Fruit fly (Drosophila melanogaster) whole organism, embryonic: ENCODE data around the gene CG44094.

Experiments used
- Atf6 ChIP-seq: fragments of 200-800 bp; sonication (Bioruptor generic); IDR thresholded peaks from 2 replicates; pipeline ENCODE4 v1.3.6; 2022; ENCODE audit warnings: missing biosample characterization, missing genetic modification characterization
- CG10543 ChIP-seq: fragments of 200-800 bp; sonication (Bioruptor generic); optimal IDR thresholded peaks from 3 replicates; lab custom pipeline; 2017; ENCODE audit warnings: missing biosample characterization, mild to moderate bottlenecking, missing genetic modification characterization, moderate library complexity
- CG10565 ChIP-seq: fragments of 200-800 bp; sonication (Bioruptor generic); optimal IDR thresholded peaks from 3 replicates; lab custom pipeline; 2016; ENCODE audit warnings: missing biosample characterization, mild to moderate bottlenecking, missing genetic modification characterization
- CG12104 ChIP-seq: fragments of 200-800 bp; sonication (Bioruptor generic); optimal IDR thresholded peaks from 3 replicates; lab custom pipeline; 2016; ENCODE audit warnings: missing biosample characterization, missing genetic modification characterization
- CG12659 ChIP-seq: fragments of 200-800 bp; sonication (Bioruptor generic); optimal IDR thresholded peaks from 3 replicates; lab custom pipeline; 2017; ENCODE audit warnings: mild to moderate bottlenecking, missing biosample characterization, missing genetic modification reagents, missing genetic modification characterization
- CG1602 ChIP-seq: fragments of 200-800 bp; sonication (Bioruptor generic); optimal IDR thresholded peaks from 3 replicates; lab custom pipeline; 2016; ENCODE audit warnings: missing biosample characterization, missing genetic modification characterization
- CG16779 ChIP-seq: fragments of 200-800 bp; sonication (Bioruptor generic); IDR thresholded peaks from 2 replicates; pipeline ENCODE4 v1.3.6; 2022; ENCODE audit warnings: missing biosample characterization, missing genetic modification characterization
- CG17385 ChIP-seq: fragments of 200-800 bp; sonication (Bioruptor generic); optimal IDR thresholded peaks from 3 replicates; lab custom pipeline; 2018; ENCODE audit warnings: missing biosample characterization, mild to moderate bottlenecking, missing genetic modification characterization
- CG17612 ChIP-seq: fragments of 200-800 bp; sonication (Bioruptor generic); IDR thresholded peaks from 2 replicates; pipeline ENCODE4 v1.3.6; 2022; ENCODE audit warnings: missing biosample characterization, missing genetic modification characterization
- CG18011 ChIP-seq: fragments of 200-800 bp; sonication (Bioruptor generic); optimal IDR thresholded peaks from 2 replicates; lab custom pipeline; 2017; ENCODE audit warnings: missing biosample characterization, missing genetic modification characterization, mild to moderate bottlenecking, moderate library complexity, missing genotype
- CG18599 ChIP-seq: fragments of 200-800 bp; sonication (Bioruptor generic); optimal IDR thresholded peaks from 3 replicates; lab custom pipeline; 2017; ENCODE audit warnings: missing biosample characterization, missing genetic modification characterization, mild to moderate bottlenecking, moderate library complexity, missing genetic modification reagents
- CG2199 ChIP-seq: fragments of 200-800 bp; sonication (Bioruptor generic); IDR thresholded peaks from 3 replicates; pipeline ENCODE4 v1.3.6; 2022; ENCODE audit warnings: missing biosample characterization, missing genetic modification characterization
- CG30403 ChIP-seq: fragments of 200-800 bp; sonication (Bioruptor generic); optimal IDR thresholded peaks from 3 replicates; lab custom pipeline; 2016; ENCODE audit warnings: missing biosample characterization, missing genetic modification characterization
- CG3281 ChIP-seq: fragments of 200-800 bp; sonication (Bioruptor generic); optimal IDR thresholded peaks from 3 replicates; lab custom pipeline; 2017; ENCODE audit warnings: missing biosample characterization, mild to moderate bottlenecking, missing genetic modification characterization
- CG34224 ChIP-seq: fragments of 200-800 bp; sonication (Bioruptor generic); IDR thresholded peaks from 3 replicates; pipeline ENCODE4 v1.3.6; 2022; ENCODE audit warnings: missing biosample characterization, missing genetic modification characterization; ENCODE audit not compliant: partially characterized antibody
- CG3838 ChIP-seq: fragments of 200-800 bp; sonication (Bioruptor generic); optimal IDR thresholded peaks from 3 replicates; lab custom pipeline; 2016; ENCODE audit warnings: missing biosample characterization, missing genetic modification characterization
- CG43689 ChIP-seq: fragments of 200-800 bp; sonication (Bioruptor generic); IDR thresholded peaks from 2 replicates; pipeline ENCODE4 v1.3.6; 2022; ENCODE audit warnings: missing biosample characterization, missing genetic modification characterization
- CG5953 ChIP-seq: fragments of 200-800 bp; sonication (Bioruptor generic); IDR thresholded peaks from 2 replicates; pipeline ENCODE4 v1.3.6; 2022; ENCODE audit warnings: missing biosample characterization, missing genetic modification characterization
- CG7271 ChIP-seq: fragments of 200-800 bp; sonication (Bioruptor generic); optimal IDR thresholded peaks from 2 replicates; lab custom pipeline; 2018; ENCODE audit warnings: missing biosample characterization, mild to moderate bottlenecking, missing genetic modification characterization, moderate library complexity
- CG9215 ChIP-seq: fragments of 200-800 bp; sonication (Bioruptor generic); IDR thresholded peaks from 2 replicates; pipeline ENCODE4 v1.3.6; 2022; ENCODE audit warnings: missing biosample characterization, missing genetic modification characterization
- CG9609 ChIP-seq: fragments of 200-800 bp; sonication (Bioruptor generic); optimal IDR thresholded peaks from 3 replicates; lab custom pipeline; 2016; ENCODE audit warnings: missing biosample characterization, missing genetic modification characterization
- Chrac-16 ChIP-seq: fragments of 200-800 bp; sonication (Bioruptor generic); optimal IDR thresholded peaks from 3 replicates; lab custom pipeline; 2016; ENCODE audit warnings: missing biosample characterization, missing genetic modification characterization
- CrebB ChIP-seq: fragments of 200-800 bp; sonication (Bioruptor generic); optimal IDR thresholded peaks from 3 replicates; lab custom pipeline; 2018; ENCODE audit warnings: missing biosample characterization, mild to moderate bottlenecking, missing genetic modification characterization
- Dek ChIP-seq: fragments of 200-800 bp; sonication (Bioruptor generic); optimal IDR thresholded peaks from 3 replicates; lab custom pipeline; 2019; ENCODE audit warnings: missing biosample characterization, mild to moderate bottlenecking, missing genetic modification characterization, moderate library complexity
- Drgx ChIP-seq: fragments of 200-800 bp; sonication (Bioruptor generic); IDR thresholded peaks from 2 replicates; pipeline ENCODE4 v1.3.6; 2022; ENCODE audit warnings: missing biosample characterization, missing genetic modification characterization
- Eip74EF ChIP-seq, 2 experiments: fragments of 200-800 bp in 1 of 2; fragments of >200 bp in 1 of 2; sonication (Bioruptor generic) in 1 of 2; optimal IDR thresholded peaks; 2 replicates each; lab custom pipeline; 2017 to 2019; ENCODE audit warnings: missing biosample characterization in 2 of 2, missing genetic modification characterization in 2 of 2, mild to moderate bottlenecking in 1 of 2, moderate library complexity in 1 of 2
- H15 ChIP-seq: fragments of 200-800 bp; sonication (Bioruptor generic); IDR thresholded peaks from 3 replicates; pipeline ENCODE4 v1.3.6; 2022; ENCODE audit warnings: missing biosample characterization, missing genetic modification characterization
- HHEX ChIP-seq: fragments of 200-800 bp; sonication (Bioruptor generic); optimal IDR thresholded peaks from 3 replicates; lab custom pipeline; 2017; ENCODE audit warnings: missing biosample characterization, mild to moderate bottlenecking, missing genetic modification characterization, missing genetic modification reagents
- Hmr ChIP-seq: fragments of 200-800 bp; sonication (Bioruptor generic); optimal IDR thresholded peaks from 3 replicates; lab custom pipeline; 2017; ENCODE audit warnings: mild to moderate bottlenecking, missing biosample characterization, missing genetic modification reagents, missing genetic modification characterization
- Jarid2 ChIP-seq: fragments of 200-800 bp; sonication (Bioruptor generic); optimal IDR thresholded peaks from 3 replicates; lab custom pipeline; 2017; ENCODE audit warnings: mild to moderate bottlenecking, missing biosample characterization, missing genetic modification reagents, missing genetic modification characterization
- Ptx1 ChIP-seq: fragments of 200-800 bp; sonication (Bioruptor generic); IDR thresholded peaks from 2 replicates; pipeline ENCODE4 v1.3.6; 2022; ENCODE audit warnings: missing biosample characterization, missing genetic modification characterization
- Side ChIP-seq: fragments of 200-800 bp; sonication (Bioruptor generic); optimal IDR thresholded peaks from 2 replicates; lab custom pipeline; 2016; ENCODE audit warnings: missing biosample characterization, missing genetic modification characterization
- ash1 ChIP-seq: fragments of 200-800 bp; sonication (Bioruptor generic); optimal IDR thresholded peaks from 2 replicates; lab custom pipeline; 2018; ENCODE audit warnings: missing biosample characterization, mild to moderate bottlenecking, missing genetic modification characterization
- chinmo ChIP-seq: fragments of 200-800 bp; sonication (Bioruptor generic); IDR thresholded peaks from 4 replicates; pipeline ENCODE4 v1.3.6; 2022; ENCODE audit warnings: missing biosample characterization, missing genetic modification characterization; ENCODE audit not compliant: partially characterized antibody
- ci ChIP-seq: fragments of 200-800 bp; sonication (Bioruptor generic); IDR thresholded peaks from 3 replicates; pipeline ENCODE4 v1.3.6; 2022; ENCODE audit warnings: missing biosample characterization, missing genetic modification characterization
- disco-r ChIP-seq: fragments of 200-800 bp; sonication (Bioruptor generic); optimal IDR thresholded peaks from 2 replicates; lab custom pipeline; 2016; ENCODE audit warnings: missing biosample characterization, missing genetic modification characterization
- dmrt11E ChIP-seq: fragments of 200-800 bp; sonication (Bioruptor generic); optimal IDR thresholded peaks from 3 replicates; lab custom pipeline; 2018; ENCODE audit warnings: missing biosample characterization, mild to moderate bottlenecking, missing genetic modification characterization, moderate library complexity
- en ChIP-seq: fragments of 200-800 bp; sonication (Bioruptor generic); optimal IDR thresholded peaks from 2 replicates; lab custom pipeline; 2016; ENCODE audit warnings: missing biosample characterization, missing genetic modification characterization
- ewg ChIP-seq: fragments of 200-800 bp; sonication (Bioruptor generic); optimal IDR thresholded peaks from 3 replicates; lab custom pipeline; 2017; ENCODE audit warnings: mild to moderate bottlenecking, missing biosample characterization, missing genetic modification reagents, missing genetic modification characterization
- eyg ChIP-seq: fragments of 200-800 bp; sonication (Bioruptor generic); optimal IDR thresholded peaks from 3 replicates; lab custom pipeline; 2016; ENCODE audit warnings: missing biosample characterization, missing genetic modification characterization
- gce ChIP-seq: fragments of 200-800 bp; sonication (Bioruptor generic); IDR thresholded peaks from 3 replicates; pipeline ENCODE4 v1.3.6; 2022; ENCODE audit warnings: missing biosample characterization, missing genetic modification characterization
- grn ChIP-seq: fragments of 200-800 bp; sonication (Bioruptor generic); optimal IDR thresholded peaks from 3 replicates; lab custom pipeline; 2017; ENCODE audit warnings: missing biosample characterization, missing genetic modification characterization
- hth ChIP-seq: fragments of >200 bp; optimal IDR thresholded peaks from 2 replicates; lab custom pipeline; 2017; ENCODE audit warnings: inconsistent platforms
- lab ChIP-seq: fragments of 200-800 bp; sonication (Bioruptor generic); optimal IDR thresholded peaks from 3 replicates; lab custom pipeline; 2017; ENCODE audit warnings: missing biosample characterization, missing genetic modification characterization, mild to moderate bottlenecking, moderate library complexity, missing genetic modification reagents
- lmd ChIP-seq: fragments of 200-800 bp; sonication (Bioruptor generic); IDR thresholded peaks from 2 replicates; pipeline ENCODE4 v1.3.6; 2022; ENCODE audit warnings: missing biosample characterization, missing genetic modification characterization
- maf-S ChIP-seq: fragments of 200-800 bp; sonication (Bioruptor generic); optimal IDR thresholded peaks from 2 replicates; lab custom pipeline; 2016; ENCODE audit warnings: missing biosample characterization, missing genetic modification characterization
- mam ChIP-seq: fragments of 200-800 bp; sonication (Bioruptor generic); optimal IDR thresholded peaks from 3 replicates; lab custom pipeline; 2016; ENCODE audit warnings: missing biosample characterization, missing genetic modification characterization
- org-1 ChIP-seq: fragments of 200-800 bp; sonication (Bioruptor generic); optimal IDR thresholded peaks from 2 replicates; lab custom pipeline; 2017; ENCODE audit warnings: missing biosample characterization, missing genetic modification characterization
- psq ChIP-seq: fragments of 200-800 bp; sonication (Bioruptor generic); optimal IDR thresholded peaks from 2 replicates; lab custom pipeline; 2017; ENCODE audit warnings: missing biosample characterization, missing genetic modification characterization
- salm ChIP-seq: fragments of 200-800 bp; sonication (Bioruptor generic); optimal IDR thresholded peaks from 2 replicates; lab custom pipeline; 2018; ENCODE audit warnings: missing biosample characterization, mild to moderate bottlenecking, missing genetic modification characterization
- stc ChIP-seq: fragments of 200-800 bp; sonication (Bioruptor generic); IDR thresholded peaks from 2 replicates; pipeline ENCODE4 v1.3.6; 2022; ENCODE audit warnings: missing biosample characterization, missing genetic modification characterization
- toy ChIP-seq: fragments of 200-800 bp; sonication (Bioruptor generic); IDR thresholded peaks from 2 replicates; pipeline ENCODE4 v1.3.6; 2022; ENCODE audit warnings: missing biosample characterization, missing genetic modification characterization

Gene CG44094

dm6 chr3R:14542038-14542437 lies 34.4 kb downstream of the CG44094 start (continued):
- TF ChIP-seq grn (GFP tag; lab: Kevin White, UChicago) (no peak), Ptx1 (GFP tag; lab: Robert Waterston, UW) (no peak), dmrt11E (no peak), CG30403 (GFP tag; lab: Kevin White, UChicago) (peak; percentile 5), HHEX (no peak), CG10543 (GFP tag; lab: Kevin White, UChicago) (no peak), CG7271 (no peak), lab (GFP tag; lab: Kevin White, UChicago) (peak; percentile 55), CG43689 (GFP tag; lab: Robert Waterston, UW) (no peak), CG5953 (GFP tag; lab: Robert Waterston, UW) (no peak), Jarid2 (GFP tag; lab: Kevin White, UChicago) (no peak), stc (GFP tag; lab: Robert Waterston, UW) (peak; percentile 16; the same call in 1 of the 2 replicates), CG3281 (GFP tag; lab: Kevin White, UChicago) (peak; percentile 18), toy (GFP tag; lab: Robert Waterston, UW) (no peak), hth (lab: Kevin White, UChicago) (no peak), en (no peak), salm (no peak), CG17385 (GFP tag; lab: Kevin White, UChicago) (no peak), ewg (GFP tag; lab: Kevin White, UChicago) (no peak), Chrac-16 (GFP tag; lab: Kevin White, UChicago) (no peak), ci (GFP tag; lab: Robert Waterston, UW) (no peak), maf-S (GFP tag; lab: Kevin White, UChicago) (no peak), lmd (GFP tag; lab: Robert Waterston, UW) (peak; percentile 20; the same call in 1 of the 2 replicates), CG9215 (GFP tag; lab: Robert Waterston, UW) (no peak), mam (GFP tag; lab: Kevin White, UChicago) (no peak), CG3838 (GFP tag; lab: Kevin White, UChicago) (no peak), ash1 (GFP tag; lab: Kevin White, UChicago) (no peak), eyg (GFP tag; lab: Kevin White, UChicago) (no peak), CG18599 (peak; percentile 46), org-1 (no peak), CG34224 (no peak), CG10565 (GFP tag; lab: Kevin White, UChicago) (no peak), Atf6 (GFP tag; lab: Robert Waterston, UW) (0 out of 2 replicates have a peak, but pooled peaks have one; percentile 34), chinmo (GFP tag; lab: Robert Waterston, UW) (no peak), CG9609 (GFP tag; lab: Kevin White, UChicago) (no peak), CG17612 (GFP tag; lab: Robert Waterston, UW) (no peak), Hmr (GFP tag; lab: Kevin White, UChicago) (peak; percentile 17), CG2199 (GFP tag; lab: Robert Waterston, UW) (no peak), CG16779 (no peak), Drgx (GFP tag; lab: Robert Waterston, UW) (no peak), CG12104 (GFP tag; lab: Kevin White, UChicago) (no peak), Eip74EF (GFP tag; optimal IDR thresholded peaks at IDR 0.05; lab: Kevin White, UChicago) (no peak), H15 (GFP tag; lab: Robert Waterston, UW) (no peak), CG12659 (GFP tag; lab: Kevin White, UChicago) (no peak), Dek (tag; lab: Kevin White, UChicago) (no peak), CG1602 (no peak), CrebB (tag; lab: Kevin White, UChicago) (no peak), disco-r (GFP tag; lab: Kevin White, UChicago) (no peak), psq (GFP tag; lab: Kevin White, UChicago) (no peak), gce (0 out of 3 replicates have a peak, but pooled peaks have one; percentile 39), CG18011 (GFP tag; lab: Kevin White, UChicago) (no peak), Side (no peak)
